Fruit fly (Drosophila melanogaster): Measurements from ENCODE around the gene mmy.

dm6 chr2L:6474298-6474697 lies 594 bp upstream of the mmy start:
- TF ChIP-seq Blimp-1 (GFP tag; optimal IDR thresholded peaks at IDR 0.05), result no peak
- TF ChIP-seq topi (GFP tag; optimal IDR thresholded peaks at IDR 0.05), result no peak
- no peak for TF ChIP-seq Eip75B (GFP tag; optimal IDR thresholded peaks at IDR 0.05)
- TF ChIP-seq pdm3 (GFP tag; optimal IDR thresholded peaks at IDR 0.05), result no peak
- no peak for TF ChIP-seq Sox102F (GFP tag; optimal IDR thresholded peaks at IDR 0.05)
- TF ChIP-seq eg (GFP tag; IDR thresholded peaks at IDR 0.05), result no peak
- no peak for TF ChIP-seq lz (GFP tag; optimal IDR thresholded peaks at IDR 0.05)

Measured in whole organism, prepupa.